Worm (Caenorhabditis elegans) whole organism, L3 larva: ENCODE data around the gene D1014.2.

Experiments
- R02D3.7 ChIP-seq: fragments of 150-350 bp; optimal IDR thresholded peaks from 2 replicates; lab custom pipeline; 2014; ENCODE audit warnings: missing biosample characterization, missing genetic modification characterization
- ZK546.5 ChIP-seq: sonication (generic microtip); optimal IDR thresholded peaks from 2 replicates; lab custom pipeline; 2017; ENCODE audit warnings: missing biosample characterization, missing genetic modification characterization
- aly-2 ChIP-seq: fragments of 150-350 bp; optimal IDR thresholded peaks from 2 replicates; lab custom pipeline; 2014; ENCODE audit warnings: missing biosample characterization, missing genetic modification characterization
- ama-1 ChIP-seq: fragments of 150-350 bp; optimal IDR thresholded peaks from 2 replicates; lab custom pipeline; 2018
- ceh-82 ChIP-seq: fragments of 150-350 bp; optimal IDR thresholded peaks from 2 replicates; lab custom pipeline; 2014; ENCODE audit warnings: missing biosample characterization, missing genetic modification characterization
- elt-2 ChIP-seq: sonication (generic microtip); optimal IDR thresholded peaks from 2 replicates; lab custom pipeline; 2016; ENCODE audit warnings: missing genetic modification reagents, mild to moderate bottlenecking, missing genetic modification characterization, missing compliant biosample characterization
- elt-3 ChIP-seq, 3 experiments: fragments of 150-350 bp in 1 of 3; sonication (generic microtip) in 2 of 3; optimal IDR thresholded peaks; 2 replicates in 2 of 3; 4 replicates in 1 of 3; lab custom pipeline; 2014 to 2017; ENCODE audit warnings: missing biosample characterization in 3 of 3, missing genetic modification characterization in 3 of 3
- nhr-76 ChIP-seq: fragments of 150-350 bp; sonication (generic microtip); optimal IDR thresholded peaks from 5 replicates; lab custom pipeline; 2014; ENCODE audit warnings: missing biosample characterization, missing genetic modification characterization
- nhr-77 ChIP-seq: fragments of 150-350 bp; optimal IDR thresholded peaks from 2 replicates; lab custom pipeline; 2014; ENCODE audit warnings: missing biosample characterization, missing genetic modification characterization
- pha-4 ChIP-seq: fragments of 150-350 bp; optimal IDR thresholded peaks from 2 replicates; lab custom pipeline; 2014; ENCODE audit warnings: missing biosample characterization, missing genetic modification reagents, missing genetic modification characterization
- pqm-1 ChIP-seq: fragments of 150-350 bp; optimal IDR thresholded peaks from 2 replicates; lab custom pipeline; 2017; ENCODE audit warnings: missing biosample characterization, missing genetic modification characterization, inconsistent platforms
- snpc-4 ChIP-seq: fragments of 150-350 bp; optimal IDR thresholded peaks from 2 replicates; lab custom pipeline; 2014; ENCODE audit warnings: missing biosample characterization, missing genetic modification characterization
- unc-62 ChIP-seq: fragments of 150-350 bp; sonication (generic microtip); optimal IDR thresholded peaks from 4 replicates; lab custom pipeline; 2014; ENCODE audit warnings: missing biosample characterization, missing genetic modification reagents, missing genetic modification characterization
- ztf-11 ChIP-seq: fragments of 150-350 bp; optimal IDR thresholded peaks from 2 replicates; lab custom pipeline; 2014; ENCODE audit warnings: missing biosample characterization, missing genetic modification characterization

DNA sequence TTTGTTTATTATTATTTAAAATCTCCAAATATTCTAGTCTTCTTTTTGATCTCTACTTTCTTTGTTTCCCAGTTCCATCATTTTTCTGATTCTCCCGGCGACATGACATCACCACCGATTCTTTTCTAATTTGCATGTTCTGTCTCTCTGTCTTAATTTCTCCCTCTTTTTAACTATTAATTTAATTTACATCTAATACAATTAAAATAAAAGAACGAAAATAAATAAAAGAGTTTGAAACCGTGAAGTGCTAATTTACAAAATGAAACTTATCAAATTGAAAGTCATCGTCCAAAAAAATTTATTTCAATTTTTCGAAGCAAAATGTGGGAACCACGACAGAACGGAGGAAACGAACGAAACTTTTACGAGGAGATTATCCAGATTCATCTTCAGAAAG, 15.9 kb downstream of the D1014.2 start, which contains the start of gene F20D6.6:
- TF ChIP-seq unc-62 (no peak), elt-2 (tag; lab: Kevin White, UChicago) (no peak), nhr-77 (tag; lab: Kevin White, UChicago) (no peak), elt-3 (tag; optimal IDR thresholded peaks at IDR 0.05; lab: Kevin White, UChicago) (no peak), ztf-11 (tag; lab: Kevin White, UChicago) (no peak), ceh-82 (no peak), ama-1 (lab: Kevin White, UChicago) (no peak), ZK546.5 (no peak), pqm-1 (tag; lab: Kevin White, UChicago) (no peak), nhr-76 (tag; lab: Kevin White, UChicago) (no peak), aly-2 (tag; lab: Kevin White, UChicago) (no peak), snpc-4 (no peak), pha-4 (tag; lab: Kevin White, UChicago) (no peak), R02D3.7 (tag; lab: Kevin White, UChicago) (no peak)
